Worm (Caenorhabditis elegans) whole organism, late embryonic: Measurements from ENCODE around the gene col-98.

Experiments
- C38D4.7 ChIP-seq: fragments of 200-800 bp; sonication (Bioruptor generic); optimal IDR thresholded peaks from 2 replicates; lab custom pipeline; 2018; ENCODE audit warnings: mild to moderate bottlenecking, missing genetic modification characterization, moderate library complexity, missing compliant biosample characterization
- ahr-1 ChIP-seq: sonication (generic microtip); optimal IDR thresholded peaks from 2 replicates; lab custom pipeline; 2016; ENCODE audit warnings: missing genetic modification characterization, missing compliant biosample characterization
- ceh-19 ChIP-seq: fragments of 200-800 bp; sonication (Bioruptor generic); optimal IDR thresholded peaks from 2 replicates; lab custom pipeline; 2018; ENCODE audit warnings: mild to moderate bottlenecking, missing genetic modification characterization, missing compliant biosample characterization
- ceh-22 ChIP-seq: sonication (generic microtip); optimal IDR thresholded peaks from 2 replicates; lab custom pipeline; 2017; ENCODE audit warnings: missing biosample characterization, missing genetic modification characterization
- ceh-6 ChIP-seq: fragments of 200-800 bp; sonication (Bioruptor generic); optimal IDR thresholded peaks from 2 replicates; lab custom pipeline; 2018; ENCODE audit warnings: mild to moderate bottlenecking, missing genetic modification characterization, missing compliant biosample characterization
- elt-2 ChIP-seq: sonication (generic microtip); optimal IDR thresholded peaks from 2 replicates; lab custom pipeline; 2016; ENCODE audit warnings: missing genetic modification reagents, missing genetic modification characterization, missing compliant biosample characterization
- hlh-6 ChIP-seq: sonication (generic microtip); optimal IDR thresholded peaks from 2 replicates; lab custom pipeline; 2016; ENCODE audit warnings: missing genotype, missing genetic modification characterization, missing compliant biosample characterization
- nfya-1 ChIP-seq: sonication (generic microtip); optimal IDR thresholded peaks from 2 replicates; lab custom pipeline; 2017; ENCODE audit warnings: missing genetic modification characterization, mild to moderate bottlenecking, missing compliant biosample characterization, antibody characterized with exemption, moderate library complexity
- nhr-11 ChIP-seq: fragments of 150-350 bp; optimal IDR thresholded peaks from 2 replicates; lab custom pipeline; 2014; ENCODE audit warnings: missing biosample characterization, missing genetic modification characterization
- pha-4 ChIP-seq: fragments of 150-350 bp; optimal IDR thresholded peaks from 2 replicates; lab custom pipeline; 2018; ENCODE audit warnings: missing biosample characterization, missing genetic modification reagents, missing genetic modification characterization
- pqm-1 ChIP-seq: sonication (generic microtip); optimal IDR thresholded peaks from 2 replicates; lab custom pipeline; 2016; ENCODE audit warnings: missing genetic modification characterization, missing compliant biosample characterization
- rnt-1 ChIP-seq: sonication (generic microtip); optimal IDR thresholded peaks from 2 replicates; lab custom pipeline; 2016; ENCODE audit warnings: missing genetic modification characterization, missing compliant biosample characterization

DNA sequence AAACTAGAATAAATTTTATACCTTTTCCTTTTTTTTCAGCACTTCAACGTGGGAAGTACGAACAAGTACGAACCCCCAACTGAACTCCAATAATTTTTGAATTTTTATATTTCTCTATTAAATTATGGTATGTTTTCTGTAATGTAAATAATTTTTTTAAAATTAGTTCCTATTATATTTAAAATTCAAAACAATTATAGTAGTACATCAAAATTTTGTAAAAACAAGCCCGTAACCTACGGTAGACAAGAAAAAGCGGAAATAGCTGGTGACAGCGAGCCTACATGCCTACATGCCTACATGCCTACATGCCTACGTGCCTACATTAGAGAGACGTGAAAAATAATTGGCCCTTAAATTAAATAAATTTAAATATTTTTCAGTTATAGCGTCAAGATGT lies 12.9 kb downstream of the col-98 start, which contains the start of gene F14F7.5:
- no peak for TF ChIP-seq pqm-1 (tag; lab: Kevin White, UChicago)
- TF ChIP-seq elt-2: no peak
- TF ChIP-seq ceh-6 (GFP tag; lab: Kevin White, UChicago): no peak
- TF ChIP-seq nhr-11 (tag; lab: Kevin White, UChicago): no peak
- TF ChIP-seq ahr-1 (tag; lab: Kevin White, UChicago): no peak
- no peak for TF ChIP-seq pha-4
- no peak for TF ChIP-seq nfya-1 (tag; lab: Kevin White, UChicago)
- no peak for TF ChIP-seq hlh-6 (tag; lab: Kevin White, UChicago)
- TF ChIP-seq rnt-1: no peak
- no peak for TF ChIP-seq ceh-19 (GFP tag; lab: Kevin White, UChicago)
- TF ChIP-seq C38D4.7: no peak
- TF ChIP-seq ceh-22 (tag; lab: Kevin White, UChicago): no peak
